Worm (Caenorhabditis elegans) whole organism, L4/young adult: ENCODE measurements around the gene fib-1.

Experiments used
- dao-5 ChIP-seq: sonication (generic microtip); optimal IDR thresholded peaks from 2 replicates; lab custom pipeline; 2016; ENCODE audit warnings: missing genotype, missing genetic modification characterization, moderate library complexity, missing compliant biosample characterization
- him-1 ChIP-seq: sonication (generic microtip); optimal IDR thresholded peaks from 2 replicates; lab custom pipeline; 2016; ENCODE audit warnings: missing genotype, missing genetic modification reagents, missing genetic modification characterization, missing compliant biosample characterization

- TF ChIP-seq him-1, result no peak
- TF ChIP-seq dao-5 (tag; lab: Kevin White, UChicago), result no peak
Measured at ce11 chrV:14993620-14994019, 8.4 kb downstream of the fib-1 start, which contains the start of gene fil-1.
